Worm (Caenorhabditis elegans) whole organism, L4 larva: Measurements from ENCODE around the gene C05G5.7.

Experiments
- R02D3.7 ChIP-seq: fragments of 150-350 bp; sonication (generic microtip); optimal IDR thresholded peaks from 3 replicates; lab custom pipeline; 2014; ENCODE audit warnings: missing biosample characterization, missing genetic modification characterization
- aha-1 ChIP-seq: fragments of 150-350 bp; peaks from one replicate; lab custom pipeline; 2014; ENCODE audit warnings: missing biosample characterization, missing genetic modification characterization
- lim-7 ChIP-seq: fragments of 200-800 bp; sonication (Bioruptor generic); IDR thresholded peaks from 2 replicates; pipeline ENCODE4 v1.3.6; 2022; ENCODE audit warnings: missing genetic modification characterization, missing compliant biosample characterization
- snpc-4 ChIP-seq: fragments of 150-350 bp; optimal IDR thresholded peaks from 2 replicates; lab custom pipeline; 2014; ENCODE audit warnings: missing biosample characterization, missing genetic modification characterization

DNA sequence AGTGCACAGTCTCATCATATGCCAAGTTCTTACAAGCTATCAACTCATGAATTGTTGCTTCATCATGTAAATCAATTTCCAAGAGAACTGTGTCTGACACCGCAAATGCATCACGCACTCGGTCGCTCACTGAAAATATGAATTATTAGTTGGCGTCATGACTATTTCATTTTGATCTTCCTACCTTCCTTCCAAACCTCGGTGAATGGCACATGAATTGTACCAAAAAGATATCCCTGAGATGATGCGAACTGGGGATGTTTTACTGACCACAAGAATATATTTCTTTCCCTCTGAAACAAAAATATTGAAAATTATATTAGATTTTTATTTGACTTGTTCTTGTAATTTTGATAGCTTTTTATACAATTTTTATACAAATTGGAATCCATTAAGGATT is 16.6 kb upstream of the C05G5.7 start:
- TF ChIP-seq snpc-4 (tag; lab: Kevin White, UChicago), result no peak
- TF ChIP-seq lim-7 (GFP tag; lab: Robert Waterston, UW), result no peak
- TF ChIP-seq aha-1 (tag; lab: Kevin White, UChicago), result peak; percentile 89
- TF ChIP-seq R02D3.7 (tag; lab: Kevin White, UChicago), result no peak
